Fruit fly (Drosophila melanogaster) S2 (cell line): Measurements from ENCODE around the gene Uch.

Experiments
- CG8478 ChIP-seq: fragments of >200 bp; optimal IDR thresholded peaks from 2 replicates; lab custom pipeline; 2018
- CTCF ChIP-seq, 2 experiments: fragments of >200 bp; optimal IDR thresholded peaks; 2 replicates each; lab custom pipeline; 2018

DNA sequence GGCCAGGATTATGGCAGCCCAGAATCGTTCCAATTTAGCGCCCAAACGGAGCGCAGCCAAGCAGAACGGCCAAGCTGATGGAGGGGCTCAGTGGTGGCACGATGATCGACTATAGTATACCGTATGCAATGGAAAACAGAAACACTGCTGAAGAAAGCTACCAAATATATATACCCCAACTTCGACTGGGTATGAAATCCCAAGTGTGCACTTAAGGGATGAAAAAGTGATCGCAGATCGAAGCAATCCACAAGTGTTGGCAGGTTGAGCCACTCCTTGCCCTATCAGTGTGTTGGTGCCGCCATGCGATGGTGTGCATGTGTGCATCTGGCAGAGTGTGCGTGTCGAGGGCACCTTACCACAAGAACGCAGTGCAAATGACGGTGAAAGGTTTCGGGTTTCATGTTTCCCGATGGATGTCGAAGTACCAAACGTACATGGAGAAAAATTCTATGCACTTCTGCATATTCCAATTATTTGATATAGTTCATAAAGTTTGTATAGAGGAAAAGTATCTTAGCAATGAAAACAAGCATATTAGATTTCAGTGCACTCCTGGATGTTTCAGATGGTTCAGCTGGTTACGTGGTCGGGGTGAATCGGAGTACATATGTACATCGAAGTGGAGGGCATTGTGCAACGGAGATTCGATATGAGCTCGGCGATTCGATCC, 31.9 kb downstream of the Uch start:
- TF ChIP-seq CG8478 (lab: Kevin White, UChicago), result no peak
- no peak for TF ChIP-seq CTCF (optimal IDR thresholded peaks at IDR 0.05; lab: Kevin White, UChicago)
